Fruit fly (Drosophila melanogaster) whole organism, prepupa: Measurements from ENCODE around the gene CG7183.
A peak's percentile ranks its signal among the peaks of the same experiment; 100 is the strongest.

Experiments used
- Blimp-1 ChIP-seq: fragments of 200-800 bp; sonication (Bioruptor generic); optimal IDR thresholded peaks from 3 replicates; lab custom pipeline; 2017; ENCODE audit warnings: missing biosample characterization, missing genetic modification characterization, mild to moderate bottlenecking, moderate library complexity, missing genetic modification reagents
- CG10631 ChIP-seq: fragments of 200-800 bp; sonication (Bioruptor generic); optimal IDR thresholded peaks from 2 replicates; lab custom pipeline; 2016; ENCODE audit warnings: missing biosample characterization, missing genetic modification characterization
- CG10669 ChIP-seq: fragments of 200-800 bp; sonication (Bioruptor generic); optimal IDR thresholded peaks from 3 replicates; lab custom pipeline; 2018; ENCODE audit warnings: missing biosample characterization, mild to moderate bottlenecking, missing genetic modification characterization, moderate library complexity
- CG11294 ChIP-seq: fragments of 200-800 bp; sonication (Bioruptor generic); IDR thresholded peaks from 2 replicates; pipeline ENCODE4 v1.3.6; 2022; ENCODE audit warnings: missing biosample characterization, missing genetic modification characterization
- CG11762 ChIP-seq: fragments of 200-800 bp; sonication (Bioruptor generic); optimal IDR thresholded peaks from 3 replicates; lab custom pipeline; 2016; ENCODE audit warnings: missing biosample characterization, missing genetic modification characterization; ENCODE audit not compliant: insufficient read depth
- CG11902 ChIP-seq: fragments of 200-800 bp; sonication (Bioruptor generic); optimal IDR thresholded peaks from 3 replicates; lab custom pipeline; 2016; ENCODE audit warnings: missing biosample characterization, missing genetic modification characterization
- CG15336 ChIP-seq: fragments of 200-800 bp; sonication (Bioruptor generic); IDR thresholded peaks from 2 replicates; pipeline ENCODE4 v1.3.6; 2022; ENCODE audit warnings: missing biosample characterization, missing genetic modification characterization
- CG1621 ChIP-seq: fragments of 200-800 bp; sonication (Bioruptor generic); optimal IDR thresholded peaks from 3 replicates; lab custom pipeline; 2018; ENCODE audit warnings: missing biosample characterization, mild to moderate bottlenecking, missing genetic modification characterization
- CG16779 ChIP-seq: fragments of 200-800 bp; sonication (Bioruptor generic); optimal IDR thresholded peaks from 3 replicates; lab custom pipeline; 2017; ENCODE audit warnings: missing biosample characterization, mild to moderate bottlenecking, missing genetic modification characterization
- CG3032 ChIP-seq: fragments of 200-800 bp; optimal IDR thresholded peaks from 2 replicates; lab custom pipeline; 2019; ENCODE audit warnings: missing biosample characterization, mild to moderate bottlenecking, missing genetic modification characterization, moderate library complexity
- CG31627 ChIP-seq: fragments of 200-800 bp; sonication (Bioruptor generic); optimal IDR thresholded peaks from 3 replicates; lab custom pipeline; 2016; ENCODE audit warnings: missing biosample characterization, missing genetic modification characterization
- CG32006 ChIP-seq: fragments of 200-800 bp; sonication (Bioruptor generic); optimal IDR thresholded peaks from 3 replicates; lab custom pipeline; 2017; ENCODE audit warnings: missing biosample characterization, mild to moderate bottlenecking, missing genetic modification characterization
- CG34406 ChIP-seq: fragments of 200-800 bp; sonication (Bioruptor generic); optimal IDR thresholded peaks from 3 replicates; lab custom pipeline; 2016; ENCODE audit warnings: missing biosample characterization, missing genetic modification characterization
- CG3919 ChIP-seq: fragments of 200-800 bp; sonication (Bioruptor generic); optimal IDR thresholded peaks from 3 replicates; lab custom pipeline; 2016; ENCODE audit warnings: missing biosample characterization, missing genetic modification characterization
- CG4318 ChIP-seq: fragments of 200-800 bp; sonication (Bioruptor generic); optimal IDR thresholded peaks from 3 replicates; lab custom pipeline; 2017; ENCODE audit warnings: missing biosample characterization, mild to moderate bottlenecking, missing genetic modification characterization
- CG6163 ChIP-seq: fragments of 200-800 bp; sonication (Bioruptor generic); IDR thresholded peaks from 3 replicates; pipeline ENCODE4 v1.3.6; 2022; ENCODE audit warnings: missing biosample characterization, missing genetic modification characterization
- CG6276 ChIP-seq: fragments of 200-800 bp; sonication (Bioruptor generic); optimal IDR thresholded peaks from 2 replicates; lab custom pipeline; 2017; ENCODE audit warnings: missing biosample characterization, mild to moderate bottlenecking, missing genetic modification characterization
- CG6792 ChIP-seq: fragments of 200-800 bp; sonication (Bioruptor generic); optimal IDR thresholded peaks from 3 replicates; lab custom pipeline; 2016; ENCODE audit warnings: missing biosample characterization, missing genetic modification characterization
- CG6808 ChIP-seq: fragments of 200-800 bp; sonication (Bioruptor generic); optimal IDR thresholded peaks from 3 replicates; lab custom pipeline; 2017; ENCODE audit warnings: missing biosample characterization, missing genetic modification characterization, mild to moderate bottlenecking, moderate library complexity, missing genetic modification reagents
- CG7368 ChIP-seq: fragments of 200-800 bp; sonication (Bioruptor generic); optimal IDR thresholded peaks from 3 replicates; lab custom pipeline; 2016; ENCODE audit warnings: missing biosample characterization, missing genetic modification characterization
- CG8119 ChIP-seq: fragments of 200-800 bp; sonication (Bioruptor generic); IDR thresholded peaks from 3 replicates; pipeline ENCODE4 v1.3.6; 2022; ENCODE audit warnings: missing biosample characterization, missing genetic modification characterization
- CG8319 ChIP-seq: fragments of 200-800 bp; sonication (Bioruptor generic); optimal IDR thresholded peaks from 3 replicates; lab custom pipeline; 2016; ENCODE audit warnings: missing biosample characterization, missing genetic modification characterization
- CG8632 ChIP-seq: fragments of 200-800 bp; sonication (Bioruptor generic); optimal IDR thresholded peaks from 3 replicates; lab custom pipeline; 2016; ENCODE audit warnings: missing biosample characterization, missing genetic modification characterization
- CG9139 ChIP-seq: fragments of 200-800 bp; sonication (Bioruptor generic); optimal IDR thresholded peaks from 3 replicates; lab custom pipeline; 2017; ENCODE audit warnings: missing biosample characterization, mild to moderate bottlenecking, missing genetic modification characterization
- Eip75B ChIP-seq: fragments of 200-800 bp; sonication (Bioruptor generic); optimal IDR thresholded peaks from 3 replicates; lab custom pipeline; 2016; ENCODE audit warnings: missing biosample characterization, missing genetic modification characterization
- Eip78C ChIP-seq: fragments of 200-800 bp; sonication (Bioruptor generic); peaks from one replicate; lab custom pipeline; 2016; ENCODE audit warnings: missing biosample characterization, missing genetic modification characterization
- Eip93F ChIP-seq: fragments of 200-800 bp; sonication (Bioruptor generic); optimal IDR thresholded peaks from 2 replicates; lab custom pipeline; 2016; ENCODE audit warnings: missing biosample characterization, mild to moderate bottlenecking, missing genetic modification characterization
- Ets21C ChIP-seq: fragments of 200-800 bp; sonication (Bioruptor generic); optimal IDR thresholded peaks from 3 replicates; lab custom pipeline; 2016; ENCODE audit warnings: missing biosample characterization, missing genetic modification characterization
- Ets96B ChIP-seq: fragments of 200-800 bp; optimal IDR thresholded peaks from 2 replicates; lab custom pipeline; 2019; ENCODE audit warnings: missing biosample characterization, mild to moderate bottlenecking, missing genetic modification characterization, moderate library complexity
- Hr38 ChIP-seq: sonication (Bioruptor generic); optimal IDR thresholded peaks from 2 replicates; lab custom pipeline; 2016; ENCODE audit warnings: missing biosample characterization, missing genetic modification characterization
- Lpt ChIP-seq: fragments of 200-800 bp; sonication (Bioruptor generic); optimal IDR thresholded peaks from 3 replicates; lab custom pipeline; 2016; ENCODE audit warnings: missing biosample characterization, missing genetic modification characterization
- Met ChIP-seq: fragments of 200-800 bp; sonication (Bioruptor generic); optimal IDR thresholded peaks from 3 replicates; lab custom pipeline; 2016; ENCODE audit warnings: missing biosample characterization, missing genetic modification characterization
- OdsH ChIP-seq: fragments of 200-800 bp; sonication (Bioruptor generic); optimal IDR thresholded peaks from 3 replicates; lab custom pipeline; 2016; ENCODE audit warnings: missing biosample characterization, missing genetic modification characterization
- Sox102F ChIP-seq: fragments of 200-800 bp; sonication (Bioruptor generic); optimal IDR thresholded peaks from 2 replicates; lab custom pipeline; 2016; ENCODE audit warnings: missing biosample characterization, mild to moderate bottlenecking, missing genetic modification characterization
- Sox14 ChIP-seq: fragments of 200-800 bp; sonication (Bioruptor generic); optimal IDR thresholded peaks from 3 replicates; lab custom pipeline; 2016; ENCODE audit warnings: missing biosample characterization, missing genetic modification characterization
- Sox15 ChIP-seq: fragments of 200-800 bp; sonication (Bioruptor generic); optimal IDR thresholded peaks from 3 replicates; lab custom pipeline; 2016; ENCODE audit warnings: missing biosample characterization, missing genetic modification characterization
- achi ChIP-seq: fragments of 200-800 bp; sonication (Bioruptor generic); optimal IDR thresholded peaks from 3 replicates; lab custom pipeline; 2016; ENCODE audit warnings: missing biosample characterization, missing genetic modification characterization
- acj6 ChIP-seq: fragments of 200-800 bp; sonication (Bioruptor generic); optimal IDR thresholded peaks from 3 replicates; lab custom pipeline; 2016; ENCODE audit warnings: missing biosample characterization, missing genetic modification characterization
- cyc ChIP-seq: fragments of 200-800 bp; sonication (Bioruptor generic); optimal IDR thresholded peaks from 3 replicates; lab custom pipeline; 2016; ENCODE audit warnings: missing biosample characterization, missing genetic modification characterization
- dac ChIP-seq: fragments of 200-800 bp; sonication (Bioruptor generic); optimal IDR thresholded peaks from 2 replicates; lab custom pipeline; 2017; ENCODE audit warnings: missing biosample characterization, mild to moderate bottlenecking, missing genetic modification characterization
- eg ChIP-seq: fragments of 200-800 bp; sonication (Bioruptor generic); IDR thresholded peaks from 3 replicates; pipeline ENCODE4 v1.3.6; 2022; ENCODE audit warnings: missing biosample characterization, missing genetic modification characterization
- esn ChIP-seq: fragments of 200-800 bp; sonication (Bioruptor generic); optimal IDR thresholded peaks from 2 replicates; lab custom pipeline; 2016; ENCODE audit warnings: missing biosample characterization, mild to moderate bottlenecking, missing genetic modification characterization, moderate library complexity
- fd59A ChIP-seq: fragments of 200-800 bp; sonication (Bioruptor generic); optimal IDR thresholded peaks from 2 replicates; lab custom pipeline; 2017; ENCODE audit warnings: missing biosample characterization, mild to moderate bottlenecking, missing genetic modification characterization, missing genetic modification reagents
- fd85E ChIP-seq: fragments of 200-800 bp; sonication (Bioruptor generic); optimal IDR thresholded peaks from 3 replicates; lab custom pipeline; 2016; ENCODE audit warnings: missing biosample characterization, missing genetic modification characterization
- fkh ChIP-seq: fragments of 200-800 bp; sonication (Bioruptor generic); optimal IDR thresholded peaks from 3 replicates; lab custom pipeline; 2017; ENCODE audit warnings: missing biosample characterization, mild to moderate bottlenecking, missing genetic modification characterization, moderate library complexity
- lz ChIP-seq: fragments of 200-800 bp; sonication (Bioruptor generic); optimal IDR thresholded peaks from 3 replicates; lab custom pipeline; 2016; ENCODE audit warnings: missing biosample characterization, missing genetic modification characterization
- net ChIP-seq: fragments of 200-800 bp; sonication (Bioruptor generic); optimal IDR thresholded peaks from 3 replicates; lab custom pipeline; 2016; ENCODE audit warnings: missing biosample characterization, missing genetic modification characterization
- pdm3 ChIP-seq: fragments of 200-800 bp; sonication (Bioruptor generic); optimal IDR thresholded peaks from 3 replicates; lab custom pipeline; 2016; ENCODE audit warnings: missing biosample characterization, missing genetic modification characterization
- salr ChIP-seq, 2 experiments: fragments of 200-800 bp; sonication (Bioruptor generic); optimal IDR thresholded peaks; 3 replicates each; lab custom pipeline; 2016 to 2018; ENCODE audit warnings: missing biosample characterization in 2 of 2, missing genetic modification characterization in 2 of 2, mild to moderate bottlenecking in 1 of 2
- spab ChIP-seq: fragments of 200-800 bp; sonication (Bioruptor generic); optimal IDR thresholded peaks from 2 replicates; lab custom pipeline; 2017; ENCODE audit warnings: missing biosample characterization, mild to moderate bottlenecking, missing genetic modification characterization, missing genetic modification reagents
- svp ChIP-seq: fragments of 200-800 bp; sonication (Bioruptor generic); peaks from one replicate; lab custom pipeline; 2016; ENCODE audit warnings: missing biosample characterization, missing genetic modification characterization
- topi ChIP-seq: fragments of 200-800 bp; sonication (Bioruptor generic); optimal IDR thresholded peaks from 3 replicates; lab custom pipeline; 2016; ENCODE audit warnings: missing biosample characterization, missing genetic modification characterization
- vri ChIP-seq: fragments of 200-800 bp; sonication (Bioruptor generic); optimal IDR thresholded peaks from 3 replicates; lab custom pipeline; 2016; ENCODE audit warnings: missing biosample characterization, mild to moderate bottlenecking, missing genetic modification characterization

CG7183 gene

dm6 chr3R:18215300-18215699, 5.2 kb downstream of the CG7183 start:
- TF ChIP-seq cyc (GFP tag; lab: Kevin White, UChicago) = peak; percentile 50
- no peak for TF ChIP-seq CG11902
- TF ChIP-seq CG16779 (tag; lab: Kevin White, UChicago) = no peak
- TF ChIP-seq OdsH (GFP tag; lab: Kevin White, UChicago) = peak; percentile 57
- TF ChIP-seq CG8632 (GFP tag; lab: Kevin White, UChicago) = no peak
- TF ChIP-seq CG11762 (GFP tag; lab: Kevin White, UChicago) = no peak
- TF ChIP-seq salr (GFP tag; optimal IDR thresholded peaks at IDR 0.05; lab: Kevin White, UChicago) = peak in 1 of 2 experiments; percentile 5
- peak; percentile 28 for TF ChIP-seq Lpt (GFP tag; lab: Kevin White, UChicago)
- TF ChIP-seq Eip78C (GFP tag; lab: Kevin White, UChicago) = no peak
- TF ChIP-seq CG32006 (GFP tag; lab: Kevin White, UChicago) = peak; percentile 40
- TF ChIP-seq Ets96B (tag; lab: Kevin White, UChicago) = no peak
- peak; percentile 43 for TF ChIP-seq Ets21C
- TF ChIP-seq fkh (GFP tag; lab: Kevin White, UChicago) = no peak
- TF ChIP-seq net = peak; percentile 8
- no peak for TF ChIP-seq vri (GFP tag; lab: Kevin White, UChicago)
- TF ChIP-seq CG3032 (tag; lab: Kevin White, UChicago) = no peak
- TF ChIP-seq Sox14 (GFP tag; lab: Kevin White, UChicago) = peak; percentile 32
- TF ChIP-seq fd59A (GFP tag; lab: Kevin White, UChicago) = no peak
- no peak for TF ChIP-seq Eip93F (GFP tag; lab: Kevin White, UChicago)
- TF ChIP-seq Hr38 (GFP tag; lab: Kevin White, UChicago) = no peak
- no peak for TF ChIP-seq CG9139 (GFP tag; lab: Kevin White, UChicago)
- no peak for TF ChIP-seq CG34406 (GFP tag; lab: Kevin White, UChicago)
- TF ChIP-seq CG10631 (GFP tag; lab: Kevin White, UChicago) = peak; percentile 8
- TF ChIP-seq lz (GFP tag; lab: Kevin White, UChicago) = peak; percentile 63
- TF ChIP-seq topi (GFP tag; lab: Kevin White, UChicago) = peak; percentile 43
- peak; percentile 28 for TF ChIP-seq Sox102F (GFP tag; lab: Kevin White, UChicago)
- TF ChIP-seq CG6792 (GFP tag; lab: Kevin White, UChicago) = no peak
- TF ChIP-seq fd85E (GFP tag; lab: Kevin White, UChicago) = no peak
- TF ChIP-seq CG8319 (GFP tag; lab: Kevin White, UChicago) = no peak
- peak; percentile 81 for TF ChIP-seq svp (GFP tag; lab: Kevin White, UChicago)
- peak; percentile 58 for TF ChIP-seq Met
- no peak for TF ChIP-seq CG6276 (GFP tag; lab: Kevin White, UChicago)
- no peak for TF ChIP-seq CG7368 (GFP tag; lab: Kevin White, UChicago)
- no peak for TF ChIP-seq CG4318
- TF ChIP-seq CG6163 (GFP tag; lab: Robert Waterston, UW) = no peak
- TF ChIP-seq Eip75B (GFP tag; lab: Kevin White, UChicago) = no peak
- TF ChIP-seq CG6808 (GFP tag; lab: Kevin White, UChicago) = no peak
- TF ChIP-seq Blimp-1 (GFP tag; lab: Kevin White, UChicago) = no peak
- TF ChIP-seq pdm3 (GFP tag; lab: Kevin White, UChicago) = peak; percentile 63
- no peak for TF ChIP-seq spab (GFP tag; lab: Kevin White, UChicago)
- TF ChIP-seq CG8119 (GFP tag; lab: Robert Waterston, UW) = 0 out of 3 replicates have a peak, but pooled peaks have one; percentile 17
- TF ChIP-seq esn (GFP tag; lab: Kevin White, UChicago) = peak; percentile 61
- peak; percentile 58 for TF ChIP-seq CG31627
- TF ChIP-seq dac (GFP tag; lab: Kevin White, UChicago) = no peak
- no peak for TF ChIP-seq eg (GFP tag; lab: Robert Waterston, UW)
- no peak for TF ChIP-seq CG15336 (GFP tag; lab: Robert Waterston, UW)
- no peak for TF ChIP-seq CG10669 (GFP tag; lab: Kevin White, UChicago)
- no peak for TF ChIP-seq CG3919 (GFP tag; lab: Kevin White, UChicago)
- TF ChIP-seq Sox15 (GFP tag; lab: Kevin White, UChicago) = no peak
- TF ChIP-seq CG1621 (tag; lab: Kevin White, UChicago) = no peak
- no peak for TF ChIP-seq CG11294 (GFP tag; lab: Robert Waterston, UW)
- TF ChIP-seq acj6 (GFP tag; lab: Kevin White, UChicago) = peak; percentile 44
- TF ChIP-seq achi (GFP tag; lab: Kevin White, UChicago) = peak; percentile 28
